Worm (Caenorhabditis elegans) whole organism, L4/young adult: ENCODE measurements around the gene pap-3.

Experiments used
- W03F9.2 ChIP-seq: fragments of 150-350 bp; optimal IDR thresholded peaks from 2 replicates; lab custom pipeline; 2014; ENCODE audit warnings: missing biosample characterization, missing genetic modification characterization
- dao-5 ChIP-seq: sonication (generic microtip); optimal IDR thresholded peaks from 2 replicates; lab custom pipeline; 2016; ENCODE audit warnings: missing genotype, missing genetic modification characterization, moderate library complexity, missing compliant biosample characterization
- him-1 ChIP-seq: sonication (generic microtip); optimal IDR thresholded peaks from 2 replicates; lab custom pipeline; 2016; ENCODE audit warnings: missing genotype, missing genetic modification reagents, missing genetic modification characterization, missing compliant biosample characterization

Gene pap-3

ce11 chrII:11810436-11810835 lies 5.9 kb downstream of the pap-3 start, which contains the start of gene F43G6.7:
Gene F43G6.7 (plus strand): TSS chrII:11810790.
- no peak for TF ChIP-seq W03F9.2
- no peak for TF ChIP-seq him-1 (tag; lab: Kevin White, UChicago)
- TF ChIP-seq dao-5 (tag; lab: Kevin White, UChicago) = no peak

- TF ChIP-seq W03F9.2 = no peak
- no peak for TF ChIP-seq dao-5 (tag; lab: Kevin White, UChicago)
- TF ChIP-seq him-1 (tag; lab: Kevin White, UChicago) = no peak
Observed at ce11 chrII:11808979-11809378, 7.4 kb downstream of the pap-3 start, which contains the start of gene F43G6.10. Gene F43G6.10 (plus strand): TSS chrII:11809349.

ce11 chrII:11806256-11806655 lies 10.1 kb downstream of the pap-3 start, which contains the start of gene jmjd-1.1:
Gene jmjd-1.1 (plus strand): TSS chrII:11806556.
- no peak for TF ChIP-seq him-1 (tag; lab: Kevin White, UChicago)
- no peak for TF ChIP-seq dao-5 (tag; lab: Kevin White, UChicago)
- TF ChIP-seq W03F9.2 = no peak

- no peak for TF ChIP-seq W03F9.2
- no peak for TF ChIP-seq dao-5 (tag; lab: Kevin White, UChicago)
- no peak for TF ChIP-seq him-1 (tag; lab: Kevin White, UChicago)
Observed at ce11 chrII:11802451-11802850, 13.9 kb downstream of the pap-3 start, which contains the start of gene F43G6.17. Gene F43G6.17 (plus strand): TSS chrII:11802751.

- TF ChIP-seq W03F9.2 = no peak
- no peak for TF ChIP-seq dao-5 (tag; lab: Kevin White, UChicago)
Observed at ce11 chrII:11798737-11799136, 17.6 kb downstream of the pap-3 start, which contains the start of gene hda-5. Gene hda-5 (plus strand): TSS chrII:11799037.

- TF ChIP-seq dao-5 (tag; lab: Kevin White, UChicago) (no peak), W03F9.2 (no peak), him-1 (tag; lab: Kevin White, UChicago) (no peak)
Observed at ce11 chrII:11797194-11797593, 19.2 kb downstream of the pap-3 start.

ce11 chrII:11794392-11794791 lies 22.0 kb downstream of the pap-3 start:
- no peak for TF ChIP-seq him-1 (tag; lab: Kevin White, UChicago)

- no peak for TF ChIP-seq dao-5 (tag; lab: Kevin White, UChicago)
- no peak for TF ChIP-seq W03F9.2
- no peak for TF ChIP-seq him-1 (tag; lab: Kevin White, UChicago)
Observed at ce11 chrII:11790458-11790857, 25.9 kb downstream of the pap-3 start, which contains the start of gene F43G6.4. Gene F43G6.4 (plus strand): TSS chrII:11790758.

- TF ChIP-seq dao-5 (tag; lab: Kevin White, UChicago) (no peak), him-1 (tag; lab: Kevin White, UChicago) (no peak), W03F9.2 (no peak)
Observed at ce11 chrII:11788025-11788424, 28.4 kb downstream of the pap-3 start.

ce11 chrII:11782493-11782892 lies 33.9 kb downstream of the pap-3 start, which contains the start of gene F43G6.16:
Gene F43G6.16 (minus strand): TSS chrII:11782633.
- TF ChIP-seq W03F9.2 (no peak), him-1 (tag; lab: Kevin White, UChicago) (no peak), dao-5 (tag; lab: Kevin White, UChicago) (no peak)

ce11 chrII:11777893-11778480 lies 38.4 kb downstream of the pap-3 start, which contains the start of the genes patr-1 and dna-2:
Gene patr-1 (minus strand): TSS chrII:11777943.
Gene dna-2 (plus strand): TSS chrII:11778430.
- TF ChIP-seq him-1 (tag; lab: Kevin White, UChicago) (no peak), W03F9.2 (no peak), dao-5 (tag; lab: Kevin White, UChicago) (no peak)

- no peak for TF ChIP-seq dao-5 (tag; lab: Kevin White, UChicago)
- TF ChIP-seq W03F9.2 = no peak
- TF ChIP-seq him-1 (tag; lab: Kevin White, UChicago) = no peak
Observed at ce11 chrII:11774218-11774617, 42.2 kb downstream of the pap-3 start, which contains the start of gene F44E5.1. Gene F44E5.1 (minus strand): TSS chrII:11774559.

- TF ChIP-seq him-1 (tag; lab: Kevin White, UChicago) = no peak
- TF ChIP-seq dao-5 (tag; lab: Kevin White, UChicago) = no peak
- no peak for TF ChIP-seq W03F9.2
Observed at ce11 chrII:11772364-11772763, 44.0 kb downstream of the pap-3 start, which contains the start of gene F44E5.15. Gene F44E5.15 (plus strand): TSS chrII:11772664.

ce11 chrII:11766472-11766871 lies 49.9 kb downstream of the pap-3 start, which contains the start of gene F44E5.2:
Gene F44E5.2 (plus strand): TSS chrII:11766772.
- TF ChIP-seq W03F9.2 (no peak), dao-5 (tag; lab: Kevin White, UChicago) (no peak), him-1 (tag; lab: Kevin White, UChicago) (no peak)
